Fruit fly (Drosophila melanogaster): Measurements from ENCODE around the gene AstC.

Gene AstC

dm6 chr2L:11027825-11028496, 53.2 kb downstream of the AstC start:
- no peak for TF ChIP-seq cnc (optimal IDR thresholded peaks at IDR 0.05)
- TF ChIP-seq Clk (GFP tag; optimal IDR thresholded peaks at IDR 0.05), result no peak
- no peak for TF ChIP-seq kay (GFP tag; ENCODE audit: borderline replicate concordance)
- no peak for TF ChIP-seq ovo (GFP tag; optimal IDR thresholded peaks at IDR 0.05)
- no peak for TF ChIP-seq CG7101 (tag; optimal IDR thresholded peaks at IDR 0.05)
- TF ChIP-seq CG14711 (tag; optimal IDR thresholded peaks at IDR 0.05), result no peak
- no peak for TF ChIP-seq CG12768 (GFP tag; optimal IDR thresholded peaks at IDR 0.05)
- TF ChIP-seq pad (GFP tag; optimal IDR thresholded peaks at IDR 0.05), result no peak
- TF ChIP-seq Crg-1 (GFP tag; optimal IDR thresholded peaks at IDR 0.05), result no peak
- no peak for TF ChIP-seq CG11617 (GFP tag; optimal IDR thresholded peaks at IDR 0.05)
- TF ChIP-seq CG33017 (tag; optimal IDR thresholded peaks at IDR 0.05), result no peak
- no peak for TF ChIP-seq CG1620 (GFP tag; optimal IDR thresholded peaks at IDR 0.05)
- TF ChIP-seq Mnt (GFP tag; optimal IDR thresholded peaks at IDR 0.05), result no peak
- no peak for TF ChIP-seq Hr96 (GFP tag; optimal IDR thresholded peaks at IDR 0.05)
- TF ChIP-seq CG7045 (GFP tag; optimal IDR thresholded peaks at IDR 0.05), result no peak

dm6 chr2L:11027213-11027612, 54.0 kb downstream of the AstC start:
- TF ChIP-seq CG1620 (GFP tag; optimal IDR thresholded peaks at IDR 0.05) (no peak), CG7045 (GFP tag; optimal IDR thresholded peaks at IDR 0.05) (no peak), CG12768 (GFP tag; optimal IDR thresholded peaks at IDR 0.05) (no peak), Clk (GFP tag; optimal IDR thresholded peaks at IDR 0.05) (no peak), bab1 (GFP tag; optimal IDR thresholded peaks at IDR 0.05) (no peak), pad (GFP tag; optimal IDR thresholded peaks at IDR 0.05) (no peak), ovo (GFP tag; optimal IDR thresholded peaks at IDR 0.05) (no peak), CG5204 (GFP tag; optimal IDR thresholded peaks at IDR 0.05) (no peak), CG14711 (tag; optimal IDR thresholded peaks at IDR 0.05) (no peak), Hr96 (GFP tag; optimal IDR thresholded peaks at IDR 0.05) (no peak), toe (GFP tag; optimal IDR thresholded peaks at IDR 0.05) (no peak), Mnt (GFP tag; optimal IDR thresholded peaks at IDR 0.05) (no peak), Crg-1 (GFP tag; optimal IDR thresholded peaks at IDR 0.05) (no peak), cic (GFP tag; optimal IDR thresholded peaks at IDR 0.05) (no peak), CG11617 (GFP tag; optimal IDR thresholded peaks at IDR 0.05) (no peak)

All from whole organism, adult.